Worm (Caenorhabditis elegans) whole organism, L1 larva: ENCODE results near the gene C09F12.3.

Experiments
- aha-1 ChIP-seq: fragments of 150-350 bp; optimal IDR thresholded peaks from 2 replicates; lab custom pipeline; 2014; ENCODE audit warnings: missing biosample characterization, missing genetic modification characterization
- ama-1 ChIP-seq: fragments of 150-350 bp; optimal IDR thresholded peaks from 2 replicates; lab custom pipeline; 2014
- dpl-1 ChIP-seq, 3 experiments: fragments of 150-350 bp in 2 of 3; sonication (generic microtip) in 1 of 3; optimal IDR thresholded peaks; 2 replicates each; lab custom pipeline; 2014 to 2017; ENCODE audit warnings: missing biosample characterization in 3 of 3, missing genetic modification characterization in 3 of 3, missing genetic modification reagents in 3 of 3
- egl-27 ChIP-seq, 2 experiments: fragments of 150-350 bp in 1 of 2; sonication (generic microtip); optimal IDR thresholded peaks; 3 replicates each; lab custom pipeline; 2017 to 2018; ENCODE audit warnings: missing biosample characterization in 2 of 2, missing genetic modification characterization in 2 of 2, missing genetic modification reagents in 2 of 2
- elt-2 ChIP-seq: sonication (generic microtip); optimal IDR thresholded peaks from 2 replicates; lab custom pipeline; 2016; ENCODE audit warnings: missing genetic modification characterization, mild to moderate bottlenecking, inconsistent platforms, missing compliant biosample characterization, missing genetic modification reagents
- lin-15B ChIP-seq: fragments of 150-350 bp; sonication (generic microtip); optimal IDR thresholded peaks from 3 replicates; lab custom pipeline; 2014; ENCODE audit warnings: missing biosample characterization, missing genetic modification characterization
- lsy-2 ChIP-seq, 2 experiments: fragments of 150-350 bp; optimal IDR thresholded peaks; 2 replicates each; lab custom pipeline; 2014; ENCODE audit warnings: missing biosample characterization in 2 of 2, missing genetic modification characterization in 2 of 2
- mef-2 ChIP-seq: fragments of 150-350 bp; optimal IDR thresholded peaks from 2 replicates; lab custom pipeline; 2014; ENCODE audit warnings: missing biosample characterization, missing genetic modification characterization
- nhr-237 ChIP-seq: fragments of 150-350 bp; optimal IDR thresholded peaks from 2 replicates; lab custom pipeline; 2014; ENCODE audit warnings: missing biosample characterization, missing genetic modification characterization
- nhr-77 ChIP-seq: fragments of 150-350 bp; optimal IDR thresholded peaks from 2 replicates; lab custom pipeline; 2014; ENCODE audit warnings: missing biosample characterization, missing genetic modification characterization
- nhr-90 ChIP-seq: sonication (generic microtip); optimal IDR thresholded peaks from 2 replicates; lab custom pipeline; 2016; ENCODE audit warnings: mild to moderate bottlenecking, missing genetic modification characterization, missing compliant biosample characterization; ENCODE audit not compliant: poor library complexity
- rnt-1 ChIP-seq: sonication (generic microtip); optimal IDR thresholded peaks from 2 replicates; lab custom pipeline; 2016; ENCODE audit warnings: mild to moderate bottlenecking, missing genetic modification characterization, moderate library complexity, missing compliant biosample characterization
- sup-37 ChIP-seq: fragments of 200-800 bp; sonication (Bioruptor generic); optimal IDR thresholded peaks from 2 replicates; lab custom pipeline; 2018; ENCODE audit warnings: mild to moderate bottlenecking, missing genetic modification characterization, missing compliant biosample characterization
- ztf-4 ChIP-seq: fragments of 150-350 bp; optimal IDR thresholded peaks from 2 replicates; lab custom pipeline; 2014; ENCODE audit warnings: missing biosample characterization, missing genetic modification characterization

DNA sequence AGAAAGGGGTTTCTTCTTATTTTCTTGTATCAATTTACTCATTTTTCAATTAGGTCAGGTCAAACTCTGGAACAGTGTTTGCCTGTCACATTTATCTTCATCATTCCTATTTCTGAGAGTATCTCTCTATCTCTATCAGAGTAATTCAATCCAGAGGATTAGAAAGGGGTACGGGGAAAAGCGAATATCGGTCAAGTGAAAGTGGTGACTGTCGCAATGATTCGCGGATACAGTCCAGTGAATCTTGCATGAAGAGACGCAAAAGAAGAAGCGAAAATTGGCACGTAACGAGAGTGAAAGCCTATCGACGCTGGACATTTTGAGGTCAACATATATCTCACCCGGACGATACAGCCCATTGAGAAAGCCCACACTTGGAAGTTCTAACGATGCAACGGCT, 22.1 kb upstream of the C09F12.3 start, which contains the start of gene lpr-4:
- TF ChIP-seq mef-2 (tag; lab: Kevin White, UChicago) (no peak), sup-37 (no peak), nhr-90 (no peak), ama-1 (no peak), lsy-2 (tag; optimal IDR thresholded peaks at IDR 0.05; lab: Kevin White, UChicago) (no peak), elt-2 (tag; lab: Kevin White, UChicago) (no peak), dpl-1 (GFP tag; optimal IDR thresholded peaks at IDR 0.05; lab: Kevin White, UChicago) (no peak), rnt-1 (tag; lab: Kevin White, UChicago) (no peak), egl-27 (tag; optimal IDR thresholded peaks at IDR 0.05; lab: Kevin White, UChicago) (no peak), aha-1 (tag; lab: Kevin White, UChicago) (no peak), nhr-77 (tag; lab: Kevin White, UChicago) (no peak), nhr-237 (no peak), ztf-4 (tag; lab: Kevin White, UChicago) (no peak), lin-15B (no peak)
